Worm (Caenorhabditis elegans) whole organism, L4/young adult: Measurements from ENCODE around the gene F48F5.6.

Experiments used
- W03F9.2 ChIP-seq: fragments of 150-350 bp; optimal IDR thresholded peaks from 2 replicates; lab custom pipeline; 2014; ENCODE audit warnings: missing biosample characterization, missing genetic modification characterization
- dao-5 ChIP-seq: sonication (generic microtip); optimal IDR thresholded peaks from 2 replicates; lab custom pipeline; 2016; ENCODE audit warnings: missing genotype, missing genetic modification characterization, moderate library complexity, missing compliant biosample characterization
- him-1 ChIP-seq: sonication (generic microtip); optimal IDR thresholded peaks from 2 replicates; lab custom pipeline; 2016; ENCODE audit warnings: missing genotype, missing genetic modification reagents, missing genetic modification characterization, missing compliant biosample characterization

F48F5.6 gene

DNA sequence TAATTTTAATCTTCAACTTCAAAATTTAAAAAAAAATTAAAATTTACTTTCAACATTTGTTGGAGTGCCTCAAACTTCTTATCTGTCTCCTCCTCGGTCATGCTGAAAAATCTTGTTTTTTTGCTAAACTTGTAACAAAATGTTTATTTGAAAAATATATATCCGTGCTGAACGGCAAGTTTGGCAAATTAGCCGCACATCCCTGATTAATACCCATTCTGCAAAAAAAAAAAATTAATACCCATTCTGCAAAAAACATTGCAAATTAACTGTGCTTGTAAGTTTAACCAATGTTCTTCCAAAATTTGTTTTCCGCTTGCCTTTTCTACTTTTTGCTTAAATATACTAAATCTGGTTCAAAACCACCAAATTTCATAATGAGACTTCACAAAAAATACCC lies at the start of gene F48F5.6:
Gene F48F5.6 (minus strand): TSS at position 101 of the 400 bp plus-strand sequence.
- TF ChIP-seq dao-5 (tag; lab: Kevin White, UChicago), result no peak
- TF ChIP-seq him-1 (tag; lab: Kevin White, UChicago), result no peak
- no peak for TF ChIP-seq W03F9.2 (tag; lab: Kevin White, UChicago)

DNA sequence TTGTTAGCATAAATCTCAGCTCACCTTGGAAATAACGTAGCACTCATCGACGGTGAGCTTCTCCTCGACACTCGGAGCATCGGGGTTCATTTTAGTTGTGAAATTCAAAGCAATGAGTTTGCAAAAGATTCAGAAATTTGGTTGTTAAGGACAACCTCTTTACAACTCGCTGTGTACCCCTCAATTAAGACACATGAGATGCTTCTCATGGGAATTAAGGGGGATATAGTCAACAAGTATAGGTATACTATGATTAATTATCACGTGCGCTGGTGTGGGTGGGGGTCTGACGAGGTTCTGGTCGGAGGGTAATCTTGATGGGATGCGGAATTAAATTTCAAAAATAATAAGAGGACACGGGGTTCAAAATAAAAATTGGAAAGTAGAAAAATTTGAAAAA lies 47.4 kb upstream of the F48F5.6 start, which contains the start of gene dct-14:
Gene dct-14 (minus strand): TSS at position 101 of the 400 bp plus-strand sequence.
- TF ChIP-seq him-1 (tag; lab: Kevin White, UChicago) (no peak), W03F9.2 (tag; lab: Kevin White, UChicago) (no peak), dao-5 (tag; lab: Kevin White, UChicago) (no peak)

DNA sequence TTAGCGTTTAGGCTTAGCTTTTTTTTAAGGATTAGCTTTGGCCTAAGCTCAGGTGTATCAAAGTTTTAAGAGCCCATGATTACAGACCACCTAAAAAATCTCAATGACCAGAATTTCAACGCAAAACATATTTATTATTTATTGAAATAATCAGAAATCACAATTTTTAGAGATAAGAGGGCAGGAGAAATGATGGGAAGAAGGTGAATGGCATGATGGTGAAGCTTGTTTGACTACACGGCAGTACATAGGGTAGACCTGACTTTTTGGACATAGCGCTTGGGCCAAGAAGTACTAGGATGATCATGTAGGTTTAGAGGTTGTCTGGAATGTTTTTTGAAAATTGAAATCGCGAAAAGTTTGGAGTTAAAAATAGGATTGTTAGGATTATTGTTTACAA lies 46.7 kb upstream of the F48F5.6 start:
- TF ChIP-seq dao-5 (tag; lab: Kevin White, UChicago), result no peak
- no peak for TF ChIP-seq him-1 (tag; lab: Kevin White, UChicago)
- no peak for TF ChIP-seq W03F9.2 (tag; lab: Kevin White, UChicago)

DNA sequence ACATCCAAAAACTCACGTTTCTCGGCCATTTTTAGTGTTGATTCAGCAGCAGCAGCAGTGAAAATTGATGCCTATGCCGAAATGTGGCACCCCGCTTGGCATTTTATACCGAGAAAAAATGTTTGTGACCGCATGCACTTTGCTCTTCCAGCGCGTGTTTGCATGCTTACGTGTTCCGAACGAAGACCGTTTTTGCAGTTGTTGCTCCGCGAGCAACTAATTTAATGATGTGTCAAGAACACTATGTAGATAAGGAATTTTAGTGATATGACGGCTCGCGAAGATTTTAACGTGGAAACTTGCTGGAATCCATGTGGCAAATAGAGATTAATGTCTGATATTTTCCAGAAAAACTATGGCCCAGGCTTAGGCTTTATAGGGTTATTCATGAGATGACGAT lies 46.0 kb upstream of the F48F5.6 start, which contains the start of gene dct-16:
Gene dct-16 (minus strand): TSS at position 78 of the 400 bp plus-strand sequence.
- no peak for TF ChIP-seq dao-5 (tag; lab: Kevin White, UChicago)
- TF ChIP-seq W03F9.2 (tag; lab: Kevin White, UChicago), result no peak
- TF ChIP-seq him-1 (tag; lab: Kevin White, UChicago), result no peak

DNA sequence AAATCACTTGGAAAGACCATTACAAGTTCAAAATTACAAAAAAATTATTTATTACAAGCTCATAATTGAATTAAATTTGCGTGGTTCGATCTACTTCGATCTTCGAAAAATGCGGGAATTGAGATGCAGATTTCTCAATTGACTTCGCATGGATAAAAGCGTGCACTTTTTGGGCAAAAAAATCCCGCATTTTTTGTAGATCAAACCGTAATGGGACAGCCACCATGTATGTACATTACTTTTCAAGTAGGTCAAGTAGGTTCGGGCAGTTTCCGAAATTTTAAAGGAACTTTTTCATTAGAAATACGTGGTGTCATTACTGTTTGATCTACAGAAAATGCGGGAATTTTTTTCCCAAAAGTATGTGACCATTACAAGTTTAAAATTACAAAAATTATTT lies 44.6 kb upstream of the F48F5.6 start:
- TF ChIP-seq dao-5 (tag; lab: Kevin White, UChicago), result no peak
- TF ChIP-seq W03F9.2 (tag; lab: Kevin White, UChicago), result no peak
- no peak for TF ChIP-seq him-1 (tag; lab: Kevin White, UChicago)

DNA sequence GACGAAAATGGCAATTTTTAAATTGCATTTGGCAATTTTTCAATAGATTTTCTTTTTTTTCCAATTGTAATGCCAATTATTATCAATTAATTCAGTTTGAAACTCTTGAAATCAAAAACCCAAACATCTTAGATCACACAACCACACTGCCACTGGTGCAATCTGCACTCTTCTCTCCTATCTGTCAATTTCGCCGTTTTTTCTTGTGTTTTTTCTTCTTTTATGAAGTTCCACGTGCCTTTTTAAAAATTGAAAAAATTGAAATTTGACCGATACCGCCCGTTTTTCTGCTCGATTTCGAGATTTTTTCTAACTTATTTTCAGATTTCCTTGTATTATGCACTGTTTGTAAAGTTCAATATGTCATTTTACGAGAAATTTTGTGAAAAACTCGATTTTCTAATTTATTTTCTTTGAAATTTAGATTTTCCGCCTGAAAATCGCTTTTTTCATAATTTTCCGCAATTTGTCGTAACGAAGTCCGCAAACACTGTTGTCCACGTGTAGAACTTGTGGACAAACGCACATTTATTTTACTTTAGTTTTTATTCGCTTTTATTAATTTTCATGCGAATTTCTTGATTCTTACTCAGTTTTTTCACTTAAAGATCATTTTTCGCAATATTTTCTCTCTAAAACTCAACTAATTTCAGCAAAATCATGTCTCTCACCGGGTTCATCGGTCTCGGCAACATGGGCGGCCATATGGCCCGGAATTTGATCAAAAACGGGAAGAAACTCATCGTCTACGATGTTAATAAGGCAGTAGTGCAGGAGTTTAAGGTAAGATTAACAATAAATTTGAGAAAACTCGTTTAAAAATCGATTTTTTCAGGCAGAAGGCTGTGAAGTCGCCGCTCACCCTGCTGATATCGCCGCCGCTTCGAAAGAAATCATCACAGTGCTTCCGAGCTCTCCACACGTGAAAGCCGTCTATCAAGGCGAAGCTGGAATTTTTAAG lies 40.6 kb upstream of the F48F5.6 start, which contains the start of gene B0250.5:
Gene B0250.5 (plus strand): TSS at position 654 of the 961 bp plus-strand sequence.
- no peak for TF ChIP-seq W03F9.2 (tag; lab: Kevin White, UChicago)
- TF ChIP-seq dao-5 (tag; lab: Kevin White, UChicago), result no peak
- no peak for TF ChIP-seq him-1 (tag; lab: Kevin White, UChicago)

DNA sequence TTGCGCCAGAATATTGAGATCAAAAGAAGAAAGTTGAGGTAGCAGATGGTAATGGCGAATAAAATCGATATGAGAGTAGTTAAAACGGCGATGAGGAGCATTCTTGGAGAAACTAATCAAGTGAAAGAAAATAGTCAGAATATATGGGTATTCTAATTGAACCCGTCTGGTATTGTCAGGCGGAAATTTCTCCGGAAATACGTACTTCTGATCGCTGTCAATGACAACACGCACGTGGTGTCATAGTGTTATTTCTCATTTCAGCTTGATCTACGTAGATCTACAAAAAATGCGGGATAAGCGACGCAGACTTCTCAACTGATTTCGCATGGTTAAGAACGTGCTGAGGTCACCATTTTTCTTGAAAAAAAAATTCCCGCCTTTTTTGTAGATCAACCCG lies 39.4 kb upstream of the F48F5.6 start, which contains the start of gene srbc-79:
Gene srbc-79 (minus strand): TSS at position 101 of the 400 bp plus-strand sequence.
- TF ChIP-seq dao-5 (tag; lab: Kevin White, UChicago) (no peak), W03F9.2 (tag; lab: Kevin White, UChicago) (no peak), him-1 (tag; lab: Kevin White, UChicago) (no peak)

DNA sequence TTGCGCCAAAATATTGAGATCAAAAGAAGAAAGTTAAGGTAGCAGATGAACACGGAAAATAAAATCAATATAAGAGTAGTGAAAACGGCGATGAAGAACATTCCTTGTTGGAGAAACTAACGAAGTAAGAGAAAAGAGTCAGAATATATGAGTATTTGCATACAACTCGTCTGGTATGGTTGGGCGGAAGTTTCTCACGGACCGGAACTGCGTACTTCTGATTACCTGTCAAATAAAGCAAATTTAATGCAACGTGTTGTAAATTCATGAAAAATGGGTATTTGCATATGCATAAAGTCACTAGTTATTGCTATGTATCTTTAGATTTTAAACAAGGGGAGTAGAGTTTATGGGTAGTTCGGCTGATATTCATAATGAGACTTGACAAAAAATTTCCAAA lies 36.1 kb upstream of the F48F5.6 start, which contains the start of gene srbc-78:
Gene srbc-78 (minus strand): TSS at position 101 of the 400 bp plus-strand sequence.
- TF ChIP-seq dao-5 (tag; lab: Kevin White, UChicago) (no peak), W03F9.2 (tag; lab: Kevin White, UChicago) (no peak)

DNA sequence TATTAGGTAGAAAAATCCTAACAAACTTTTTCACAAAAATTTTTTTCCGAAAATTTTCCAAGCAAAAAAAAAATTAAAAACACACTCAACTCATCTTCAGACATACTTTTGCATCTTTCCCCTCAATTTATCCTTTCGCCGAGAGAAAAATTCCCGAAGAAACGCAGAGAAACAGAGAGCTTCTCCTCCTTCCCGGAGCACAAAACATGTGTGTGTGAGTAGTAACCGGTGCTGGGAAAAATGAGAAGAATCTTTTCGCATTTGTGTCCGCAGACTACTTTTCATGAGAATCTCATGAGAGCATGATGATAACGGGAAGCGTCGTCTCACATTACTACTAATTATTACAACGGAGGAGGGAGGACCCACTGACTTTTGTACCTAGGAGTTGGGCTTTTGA lies 33.6 kb upstream of the F48F5.6 start:
- TF ChIP-seq W03F9.2 (tag; lab: Kevin White, UChicago), result no peak
- TF ChIP-seq him-1 (tag; lab: Kevin White, UChicago), result no peak
- TF ChIP-seq dao-5 (tag; lab: Kevin White, UChicago), result no peak

DNA sequence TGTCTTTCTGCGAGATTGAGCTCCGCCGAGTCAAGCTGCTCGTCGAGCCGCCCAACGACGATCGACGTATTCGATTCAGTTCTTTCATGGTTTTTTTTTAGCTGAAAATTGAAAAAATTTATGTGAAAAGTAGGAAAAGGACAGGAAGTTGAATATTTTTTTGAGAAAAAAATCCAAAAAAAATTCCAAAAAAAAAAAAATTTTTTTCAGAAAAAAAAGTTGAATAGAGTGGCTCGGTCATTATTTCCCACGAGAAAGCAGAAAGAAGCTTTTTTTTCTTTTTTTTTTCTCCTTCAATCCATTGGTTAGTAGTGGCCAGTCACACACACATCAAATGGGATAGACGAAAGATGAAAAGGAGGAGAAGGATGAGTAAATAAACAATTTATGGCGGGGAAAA lies 32.3 kb upstream of the F48F5.6 start, which contains the start of gene dhcr-7:
Gene dhcr-7 (minus strand): TSS at position 101 of the 400 bp plus-strand sequence.
- TF ChIP-seq W03F9.2 (tag; lab: Kevin White, UChicago) (no peak), him-1 (tag; lab: Kevin White, UChicago) (no peak), dao-5 (tag; lab: Kevin White, UChicago) (no peak)

DNA sequence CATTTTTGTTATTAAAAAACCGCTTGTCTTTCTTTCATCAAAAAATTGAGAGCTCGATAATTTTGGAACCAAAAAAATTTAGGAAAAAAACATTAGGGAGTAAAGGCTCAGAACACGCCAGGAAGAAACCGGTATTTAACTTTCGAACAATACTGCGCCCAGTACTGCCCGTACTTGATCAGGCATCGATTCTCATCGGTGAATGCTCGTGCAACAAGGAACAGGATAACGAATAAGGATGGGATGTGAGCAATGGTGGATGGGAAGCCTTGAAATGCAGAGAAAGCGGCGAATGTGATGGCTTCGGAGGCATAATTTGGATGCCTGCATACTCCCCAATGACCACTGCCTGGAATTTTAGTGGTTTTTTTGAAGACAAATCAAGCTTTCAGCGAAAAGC lies 27.8 kb upstream of the F48F5.6 start:
- TF ChIP-seq dao-5 (tag; lab: Kevin White, UChicago), result no peak
- no peak for TF ChIP-seq W03F9.2 (tag; lab: Kevin White, UChicago)
- TF ChIP-seq him-1 (tag; lab: Kevin White, UChicago), result no peak

DNA sequence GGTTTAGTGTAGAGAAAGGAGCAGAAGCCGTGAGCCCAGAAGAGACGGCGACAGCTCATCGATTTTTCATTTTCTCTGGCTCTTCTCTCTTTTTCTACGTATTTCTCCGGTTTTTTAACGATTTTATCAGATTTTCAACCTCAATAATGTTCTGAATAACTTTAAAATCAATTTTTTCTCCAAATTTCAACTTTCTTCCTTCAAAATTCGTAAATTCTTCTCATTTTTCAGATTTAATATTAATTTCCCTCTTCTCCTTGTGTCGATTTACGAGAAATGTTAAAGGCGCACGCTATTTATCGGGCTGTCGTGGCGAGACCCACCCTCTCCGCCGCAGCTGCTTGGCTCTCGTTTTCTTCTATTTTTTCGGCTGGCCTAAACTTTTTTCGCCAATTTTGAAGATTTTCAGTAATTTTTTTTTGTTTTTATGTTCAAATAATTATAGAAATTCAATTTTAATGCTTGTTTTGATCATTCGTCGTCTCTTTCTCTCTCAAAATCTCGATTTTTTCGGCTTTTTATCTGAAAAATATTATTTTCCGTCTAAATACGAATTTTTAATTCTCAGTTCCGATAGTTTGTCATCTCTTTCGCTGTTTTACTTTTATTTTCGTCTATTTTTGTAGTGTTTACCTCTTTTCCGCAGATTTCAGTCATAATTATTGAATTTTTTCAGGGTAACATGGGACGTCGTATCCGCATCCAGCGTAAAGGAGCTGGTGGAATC lies 26.2 kb upstream of the F48F5.6 start, which contains the start of the genes calf-1 and rpl-2:
Gene calf-1 (minus strand): TSS at position 77 of the 727 bp plus-strand sequence.
Gene rpl-2 (plus strand): TSS at position 677 of the 727 bp plus-strand sequence.
- peak; percentile 33 for TF ChIP-seq W03F9.2 (tag; lab: Kevin White, UChicago)
- TF ChIP-seq him-1 (tag; lab: Kevin White, UChicago), result no peak
- no peak for TF ChIP-seq dao-5 (tag; lab: Kevin White, UChicago)
